Fruit fly (Drosophila melanogaster): ENCODE measurements around the gene ninaG.

The ninaG gene

dm6 chr3R:11449688-11450087 lies 28.2 kb upstream of the ninaG start:
- TF ChIP-seq Sin3A (optimal IDR thresholded peaks at IDR 0.05) = no peak
- TF ChIP-seq psq (optimal IDR thresholded peaks at IDR 0.05) = no peak
- no peak for TF ChIP-seq ttk (optimal IDR thresholded peaks at IDR 0.05)
- no peak for TF ChIP-seq h (optimal IDR thresholded peaks at IDR 0.05)
- TF ChIP-seq Myc (optimal IDR thresholded peaks at IDR 0.05) = no peak
- TF ChIP-seq insv (optimal IDR thresholded peaks at IDR 0.05) = no peak

dm6 chr3R:11441038-11441437 lies 19.5 kb upstream of the ninaG start:
- TF ChIP-seq ttk (optimal IDR thresholded peaks at IDR 0.05) (no peak), h (optimal IDR thresholded peaks at IDR 0.05) (no peak), insv (optimal IDR thresholded peaks at IDR 0.05) (no peak), psq (optimal IDR thresholded peaks at IDR 0.05) (no peak), Sin3A (optimal IDR thresholded peaks at IDR 0.05) (no peak), Myc (optimal IDR thresholded peaks at IDR 0.05) (no peak)

dm6 chr3R:11437528-11437927 lies 16.0 kb upstream of the ninaG start, which contains the start of gene CG17230:
TSS of gene CG17230 (plus strand) at chr3R:11437785.
- TF ChIP-seq psq (optimal IDR thresholded peaks at IDR 0.05) (no peak), Myc (optimal IDR thresholded peaks at IDR 0.05) (no peak), h (optimal IDR thresholded peaks at IDR 0.05) (no peak), ttk (optimal IDR thresholded peaks at IDR 0.05) (no peak), Sin3A (optimal IDR thresholded peaks at IDR 0.05) (no peak), insv (optimal IDR thresholded peaks at IDR 0.05) (no peak)

- TF ChIP-seq ttk (optimal IDR thresholded peaks at IDR 0.05) = no peak
- no peak for TF ChIP-seq psq (optimal IDR thresholded peaks at IDR 0.05)
- TF ChIP-seq h (optimal IDR thresholded peaks at IDR 0.05) = no peak
- no peak for TF ChIP-seq Myc (optimal IDR thresholded peaks at IDR 0.05)
- TF ChIP-seq insv (optimal IDR thresholded peaks at IDR 0.05) = no peak
- TF ChIP-seq Sin3A (optimal IDR thresholded peaks at IDR 0.05) = no peak
These were observed 14.2 kb upstream of the ninaG start, which contains the start of the genes Exd2 and CG5281 for dm6 chr3R:11435537-11436234. TSS of gene Exd2 (minus strand) at chr3R:11435703. TSS of gene CG5281 (plus strand) at chr3R:11435850.

dm6 chr3R:11431395-11431977 lies 10.0 kb upstream of the ninaG start, which contains the start of the genes RpL24-like and CG5276:
TSS of gene RpL24-like (minus strand) at chr3R:11431582.
TSS of gene CG5276 (plus strand) at chr3R:11431738.
- no peak for TF ChIP-seq Myc (optimal IDR thresholded peaks at IDR 0.05)
- no peak for TF ChIP-seq Sin3A (optimal IDR thresholded peaks at IDR 0.05)
- TF ChIP-seq insv (optimal IDR thresholded peaks at IDR 0.05) = no peak
- no peak for TF ChIP-seq psq (optimal IDR thresholded peaks at IDR 0.05)

dm6 chr3R:11430307-11430706 lies 8.8 kb upstream of the ninaG start:
- no peak for TF ChIP-seq Sin3A (optimal IDR thresholded peaks at IDR 0.05)
- no peak for TF ChIP-seq Myc (optimal IDR thresholded peaks at IDR 0.05)
- TF ChIP-seq h (optimal IDR thresholded peaks at IDR 0.05) = no peak
- no peak for TF ChIP-seq ttk (optimal IDR thresholded peaks at IDR 0.05)
- TF ChIP-seq insv (optimal IDR thresholded peaks at IDR 0.05) = no peak
- no peak for TF ChIP-seq psq (optimal IDR thresholded peaks at IDR 0.05)

dm6 chr3R:11429814-11430213 lies 8.3 kb upstream of the ninaG start, which contains the start of gene Dtd:
TSS of gene Dtd (plus strand) at chr3R:11430061.
- no peak for TF ChIP-seq insv (optimal IDR thresholded peaks at IDR 0.05)
- TF ChIP-seq psq (optimal IDR thresholded peaks at IDR 0.05) = no peak
- TF ChIP-seq Sin3A (optimal IDR thresholded peaks at IDR 0.05) = no peak
- TF ChIP-seq h (optimal IDR thresholded peaks at IDR 0.05) = no peak
- no peak for TF ChIP-seq ttk (optimal IDR thresholded peaks at IDR 0.05)
- TF ChIP-seq Myc (optimal IDR thresholded peaks at IDR 0.05) = no peak

- no peak for TF ChIP-seq Myc (optimal IDR thresholded peaks at IDR 0.05)
- no peak for TF ChIP-seq insv (optimal IDR thresholded peaks at IDR 0.05)
- TF ChIP-seq h (optimal IDR thresholded peaks at IDR 0.05) = no peak
- no peak for TF ChIP-seq ttk (optimal IDR thresholded peaks at IDR 0.05)
- TF ChIP-seq psq (optimal IDR thresholded peaks at IDR 0.05) = no peak
- no peak for TF ChIP-seq Sin3A (optimal IDR thresholded peaks at IDR 0.05)
These were observed 2.9 kb downstream of the ninaG start, which contains the start of the genes bumpel and CG45676 for dm6 chr3R:11418568-11418967. TSS of gene bumpel (minus strand) at chr3R:11418668. TSS of gene CG45676 (plus strand) at chr3R:11418885.

- no peak for TF ChIP-seq h (optimal IDR thresholded peaks at IDR 0.05)
- no peak for TF ChIP-seq Myc (optimal IDR thresholded peaks at IDR 0.05)
- TF ChIP-seq ttk (optimal IDR thresholded peaks at IDR 0.05) = no peak
- TF ChIP-seq psq (optimal IDR thresholded peaks at IDR 0.05) = no peak
- no peak for TF ChIP-seq insv (optimal IDR thresholded peaks at IDR 0.05)
- no peak for TF ChIP-seq Sin3A (optimal IDR thresholded peaks at IDR 0.05)
These were observed 9.1 kb downstream of the ninaG start, which contains the start of gene Ipo9 for dm6 chr3R:11412371-11412770. TSS of gene Ipo9 (plus strand) at chr3R:11412522.

- TF ChIP-seq h (optimal IDR thresholded peaks at IDR 0.05) (no peak), Myc (optimal IDR thresholded peaks at IDR 0.05) (no peak), insv (optimal IDR thresholded peaks at IDR 0.05) (no peak)
These were observed 11.8 kb downstream of the ninaG start, which contains the start of the genes mgr and Irbp for dm6 chr3R:11409667-11410137. TSS of gene mgr (minus strand) at chr3R:11409875. TSS of gene Irbp (plus strand) at chr3R:11410047.

dm6 chr3R:11407733-11408134 lies 13.8 kb downstream of the ninaG start, which contains the start of gene mRpL40:
TSS of gene mRpL40 (plus strand) at chr3R:11407918.
- TF ChIP-seq psq (optimal IDR thresholded peaks at IDR 0.05) = no peak

dm6 chr3R:11402894-11403293 lies 18.6 kb downstream of the ninaG start:
- TF ChIP-seq Myc (optimal IDR thresholded peaks at IDR 0.05) (no peak), h (optimal IDR thresholded peaks at IDR 0.05) (no peak), psq (optimal IDR thresholded peaks at IDR 0.05) (no peak), ttk (optimal IDR thresholded peaks at IDR 0.05) (no peak), Sin3A (optimal IDR thresholded peaks at IDR 0.05) (no peak), insv (optimal IDR thresholded peaks at IDR 0.05) (no peak)
